Fruit fly (Drosophila melanogaster): ENCODE measurements around the gene lmgA.

Gene lmgA

DNA sequence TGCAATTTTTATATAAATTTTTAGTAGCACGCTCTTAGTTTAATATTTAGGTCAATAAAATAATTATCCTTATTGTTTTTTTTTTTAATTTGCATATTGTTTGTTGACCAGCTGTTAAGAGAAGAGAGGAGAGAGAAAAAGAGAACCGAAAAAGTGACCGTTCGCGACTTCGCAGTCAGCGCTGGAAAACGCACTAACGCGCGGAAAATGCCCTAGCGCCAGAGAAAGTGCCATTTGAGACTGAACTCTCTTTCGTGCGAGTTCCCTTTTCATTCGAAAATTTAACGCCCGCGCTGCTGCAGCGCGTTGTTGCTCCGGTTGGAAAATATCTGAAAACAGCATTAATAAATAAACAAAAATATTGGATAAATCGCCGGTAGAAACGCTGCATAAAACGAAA is 14.7 kb upstream of the lmgA start (continued):
- TF ChIP-seq fd64A (GFP tag; optimal IDR thresholded peaks at IDR 0.05) (no peak), kni (GFP tag; optimal IDR thresholded peaks at IDR 0.05) (no peak), wor (GFP tag; IDR thresholded peaks at IDR 0.05) (no peak), CG10274 (GFP tag; optimal IDR thresholded peaks at IDR 0.05) (no peak), CG7556 (GFP tag; optimal IDR thresholded peaks at IDR 0.05) (no peak), odd (GFP tag; optimal IDR thresholded peaks at IDR 0.05) (peak; percentile 10), Ets97D (GFP tag; optimal IDR thresholded peaks at IDR 0.05) (peak; percentile 2), ems (GFP tag; optimal IDR thresholded peaks at IDR 0.05) (no peak), NC2α (GFP tag; optimal IDR thresholded peaks at IDR 0.05) (no peak), sna (GFP tag; IDR thresholded peaks at IDR 0.05; ENCODE audit: partially characterized antibody) (no peak), CG2875 (GFP tag; optimal IDR thresholded peaks at IDR 0.05) (peak; percentile 41), CG9797 (GFP tag; optimal IDR thresholded peaks at IDR 0.05) (peak; percentile 71), Bdp1 (GFP tag; optimal IDR thresholded peaks at IDR 0.05) (peak; percentile 28), CG8944 (GFP tag; optimal IDR thresholded peaks at IDR 0.05) (no peak), sim (GFP tag; IDR thresholded peaks at IDR 0.05) (no peak), stc (GFP tag; IDR thresholded peaks at IDR 0.05) (no peak; the same call in 1 of the 2 replicates), CG17912 (GFP tag; optimal IDR thresholded peaks at IDR 0.05) (no peak), Dfd (GFP tag; optimal IDR thresholded peaks at IDR 0.05) (no peak), Poxn (GFP tag; IDR thresholded peaks at IDR 0.05) (no peak), CG34376 (GFP tag; optimal IDR thresholded peaks at IDR 0.05) (peak; percentile 14), oc (tag; optimal IDR thresholded peaks at IDR 0.05) (no peak), en (GFP tag; optimal IDR thresholded peaks at IDR 0.05) (no peak), dmrt99B (tag; optimal IDR thresholded peaks at IDR 0.05) (no peak), Sry-β (GFP tag; optimal IDR thresholded peaks at IDR 0.05) (no peak), sc (optimal IDR thresholded peaks at IDR 0.05) (no peak), sc (GFP tag; optimal IDR thresholded peaks at IDR 0.05) (no peak), exex (tag; optimal IDR thresholded peaks at IDR 0.05) (no peak), sr (GFP tag; IDR thresholded peaks at IDR 0.05) (no peak), Fer1 (GFP tag; optimal IDR thresholded peaks at IDR 0.05) (peak; percentile 14), gfzf (GFP tag; optimal IDR thresholded peaks at IDR 0.05) (peak; percentile 92), Hand (GFP tag; optimal IDR thresholded peaks at IDR 0.05) (no peak), fd102C (GFP tag; optimal IDR thresholded peaks at IDR 0.05) (no peak), CG11247 (GFP tag; IDR thresholded peaks at IDR 0.05) (no peak), BEAF-32 (GFP tag; optimal IDR thresholded peaks at IDR 0.05) (peak; percentile 2), CG4328 (GFP tag; optimal IDR thresholded peaks at IDR 0.05) (no peak), CG9727 (GFP tag; optimal IDR thresholded peaks at IDR 0.05) (peak; percentile 13), Rx (GFP tag; IDR thresholded peaks at IDR 0.05) (no peak), CG6654 (GFP tag; optimal IDR thresholded peaks at IDR 0.05) (no peak), bcd (GFP tag; optimal IDR thresholded peaks at IDR 0.05) (no peak), hbn (GFP tag; IDR thresholded peaks at IDR 0.05; ENCODE audit: partially characterized antibody) (no peak), run (tag; optimal IDR thresholded peaks at IDR 0.05) (no peak), pan (optimal IDR thresholded peaks at IDR 0.05) (no peak), pan (GFP tag; optimal IDR thresholded peaks at IDR 0.05 in 1 of 2, IDR thresholded peaks at IDR 0.05 in 1 of 2) (no peak), CG15479 (GFP tag; optimal IDR thresholded peaks at IDR 0.05) (no peak), stwl (tag; optimal IDR thresholded peaks at IDR 0.05) (peak; percentile 67), ato (GFP tag; IDR thresholded peaks at IDR 0.05; ENCODE audit: partially characterized antibody) (peak; percentile 27; the same call in 1 of the 2 replicates), CG7372 (GFP tag; IDR thresholded peaks at IDR 0.05) (no peak), CG10979 (tag; optimal IDR thresholded peaks at IDR 0.05) (peak; percentile 9), ftz-f1 (GFP tag; optimal IDR thresholded peaks at IDR 0.05) (no peak), D19A (tag; optimal IDR thresholded peaks at IDR 0.05) (peak; percentile 19), CG18599 (GFP tag; optimal IDR thresholded peaks at IDR 0.05) (peak; percentile 20)
